Fruit fly (Drosophila melanogaster): ENCODE data around the gene CG42654.
A peak's percentile ranks its signal among the peaks of the same experiment; 100 is the strongest.

Gene CG42654

DNA sequence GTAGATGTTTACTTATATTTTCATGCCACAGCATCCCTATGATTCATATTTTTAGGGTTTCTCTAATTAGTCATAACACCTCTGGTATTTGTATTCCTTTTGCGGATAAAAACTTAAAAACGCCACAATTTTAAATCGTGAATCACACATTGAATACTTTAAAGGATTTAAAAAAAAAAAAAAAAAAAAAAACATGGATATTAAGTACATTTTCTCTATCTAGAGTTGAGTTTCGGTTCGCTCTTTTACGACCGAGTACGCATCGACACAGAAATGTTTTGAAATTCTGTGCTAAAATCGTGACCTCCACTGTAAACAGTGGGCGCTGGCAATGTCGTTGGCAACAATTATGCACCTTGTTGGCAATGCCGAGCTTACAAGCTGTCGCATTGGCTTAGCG, 48.9 kb downstream of the CG42654 start (continued):
- TF ChIP-seq CG6254 (GFP tag; optimal IDR thresholded peaks at IDR 0.05) (no peak), az2 (GFP tag; optimal IDR thresholded peaks at IDR 0.05) (peak; percentile 17), tll (GFP tag; optimal IDR thresholded peaks at IDR 0.05) (no peak), CrebB (tag; optimal IDR thresholded peaks at IDR 0.05) (no peak), CG11085 (GFP tag; IDR thresholded peaks at IDR 0.05) (no peak), CG9609 (GFP tag; optimal IDR thresholded peaks at IDR 0.05) (peak; percentile 1), MTF-1 (GFP tag; optimal IDR thresholded peaks at IDR 0.05; ENCODE audit: borderline replicate concordance) (no peak), Gsc (GFP tag; IDR thresholded peaks at IDR 0.05) (no peak), CG7839 (tag; optimal IDR thresholded peaks at IDR 0.05) (no peak), Dp (GFP tag; optimal IDR thresholded peaks at IDR 0.05) (no peak), zen2 (GFP tag; IDR thresholded peaks at IDR 0.05; ENCODE audit: partially characterized antibody) (no peak), Sin3A (optimal IDR thresholded peaks at IDR 0.05) (no peak), Aef1 (GFP tag; IDR thresholded peaks at IDR 0.05) (no peak), CG13296 (GFP tag; optimal IDR thresholded peaks at IDR 0.05) (no peak), gce (GFP tag; IDR thresholded peaks at IDR 0.05) (no peak), en (GFP tag; optimal IDR thresholded peaks at IDR 0.05) (no peak), hth (optimal IDR thresholded peaks at IDR 0.05) (no peak), Optix (GFP tag; IDR thresholded peaks at IDR 0.05) (no peak), dpn (GFP tag; optimal IDR thresholded peaks at IDR 0.05) (peak in 1 of 2 experiments; percentile 13), unc-4 (GFP tag; IDR thresholded peaks at IDR 0.05; ENCODE audit: partially characterized antibody) (no peak), CG4854 (GFP tag; optimal IDR thresholded peaks at IDR 0.05) (no peak), ttk (GFP tag; IDR thresholded peaks at IDR 0.05) (no peak), CG32767 (GFP tag; IDR thresholded peaks at IDR 0.05) (no peak), CG2875 (GFP tag; optimal IDR thresholded peaks at IDR 0.05) (no peak), p53 (GFP tag; optimal IDR thresholded peaks at IDR 0.05) (no peak), lilli (GFP tag; optimal IDR thresholded peaks at IDR 0.05) (peak; percentile 44), nau (GFP tag; optimal IDR thresholded peaks at IDR 0.05) (no peak), gcm2 (GFP tag; optimal IDR thresholded peaks at IDR 0.05) (no peak), wor (GFP tag; IDR thresholded peaks at IDR 0.05) (no peak), Lim3 (GFP tag; IDR thresholded peaks at IDR 0.05) (no peak), CG4617 (GFP tag; optimal IDR thresholded peaks at IDR 0.05; ENCODE audit: borderline replicate concordance) (no peak), Bgb (GFP tag; IDR thresholded peaks at IDR 0.05; ENCODE audit: partially characterized antibody) (no peak), CG2199 (GFP tag; IDR thresholded peaks at IDR 0.05) (no peak), so (GFP tag; IDR thresholded peaks at IDR 0.05) (no peak), pzg (GFP tag; optimal IDR thresholded peaks at IDR 0.05) (no peak), Sox100B (GFP tag; optimal IDR thresholded peaks at IDR 0.05) (no peak), Hr51 (GFP tag; optimal IDR thresholded peaks at IDR 0.05) (peak in 1 of 2 experiments; percentile 43), Side (GFP tag; optimal IDR thresholded peaks at IDR 0.05) (no peak), CG13424 (tag; optimal IDR thresholded peaks at IDR 0.05) (no peak), CG4282 (GFP tag; optimal IDR thresholded peaks at IDR 0.05) (no peak), Eip74EF (GFP tag; optimal IDR thresholded peaks at IDR 0.05) (no peak), nmo (GFP tag; optimal IDR thresholded peaks at IDR 0.05) (no peak), mld (GFP tag; IDR thresholded peaks at IDR 0.05; ENCODE audit: partially characterized antibody) (no peak), H2.0 (GFP tag; IDR thresholded peaks at IDR 0.05) (0 out of 2 replicates have a peak, but pooled peaks have one; percentile 8), Asciz (GFP tag; optimal IDR thresholded peaks at IDR 0.05) (no peak), CG2129 (GFP tag; IDR thresholded peaks at IDR 0.05; ENCODE audit: partially characterized antibody) (no peak), CG14710 (tag; optimal IDR thresholded peaks at IDR 0.05) (no peak), Myb (GFP tag; optimal IDR thresholded peaks at IDR 0.05) (no peak), ro (GFP tag; IDR thresholded peaks at IDR 0.05) (no peak), bowl (GFP tag; IDR thresholded peaks at IDR 0.05) (no peak), Sry-β (GFP tag; optimal IDR thresholded peaks at IDR 0.05) (no peak)

Measured in whole organism, embryonic.